Worm (Caenorhabditis elegans): Measurements from ENCODE around the gene T20F7.3.
"Not testable (repeated sequence)": the region's sequence is repeated elsewhere in the genome, so short reads cannot be mapped to it uniquely, and the experiment has no call there.

Gene T20F7.3

DNA sequence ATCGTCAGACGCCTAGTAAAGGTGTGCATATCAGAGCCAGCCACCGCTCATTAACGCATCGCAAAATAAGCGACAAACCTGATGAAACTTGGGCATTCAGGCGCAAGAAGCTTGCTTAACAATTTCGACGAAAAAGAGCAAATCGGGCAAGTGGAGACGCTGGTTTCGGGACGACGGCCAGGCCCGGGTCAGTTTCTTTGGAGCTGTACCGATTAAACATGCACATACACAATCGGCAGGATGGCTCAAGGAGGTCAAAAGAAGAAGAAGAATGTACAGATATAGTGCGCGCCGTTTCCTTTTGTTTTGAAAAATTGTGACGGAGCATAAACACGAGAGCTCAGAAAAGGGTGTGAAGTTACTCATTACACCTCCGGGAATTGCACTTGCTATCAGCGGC lies 33.7 kb upstream of the T20F7.3 start:
- no peak for TF ChIP-seq tab-1 (GFP tag; IDR thresholded peaks at IDR 0.05)
- TF ChIP-seq flt-1 (GFP tag; IDR thresholded peaks at IDR 0.05): no peak
- TF ChIP-seq T22C8.4 (GFP tag; IDR thresholded peaks at IDR 0.05): no peak
- no peak for TF ChIP-seq ztf-23 (GFP tag; IDR thresholded peaks at IDR 0.05)
- TF ChIP-seq med-1 (GFP tag; optimal IDR thresholded peaks at IDR 0.05; ENCODE audit: insufficient read depth): no peak
- no peak for TF ChIP-seq ztf-29 (GFP tag; IDR thresholded peaks at IDR 0.05)
- no peak for TF ChIP-seq ref-1 (GFP tag; conservative IDR thresholded peaks at IDR 0.05)
- TF ChIP-seq klf-2 (GFP tag; conservative IDR thresholded peaks at IDR 0.05): no peak
- no peak for TF ChIP-seq cog-1 (tag; optimal IDR thresholded peaks at IDR 0.05)

- TF ChIP-seq ztf-23, flt-1, tab-1 (GFP tag; IDR thresholded peaks at IDR 0.05): not testable (repeated sequence)
These were observed 25.5 kb upstream of the T20F7.3 start, which contains the start of gene F41G4.13 for ce11 chrX:16834691-16835090. Gene F41G4.13 (minus strand): TSS chrX:16834791.

- TF ChIP-seq flt-1 (GFP tag; IDR thresholded peaks at IDR 0.05): no peak
- no peak for TF ChIP-seq ztf-29 (GFP tag; IDR thresholded peaks at IDR 0.05)
- TF ChIP-seq ztf-23 (GFP tag; IDR thresholded peaks at IDR 0.05): no peak
- no peak for TF ChIP-seq T22C8.4 (GFP tag; IDR thresholded peaks at IDR 0.05)
- TF ChIP-seq ref-1 (GFP tag; conservative IDR thresholded peaks at IDR 0.05): no peak
- TF ChIP-seq tab-1 (GFP tag; IDR thresholded peaks at IDR 0.05): no peak
- no peak for TF ChIP-seq med-1 (GFP tag; optimal IDR thresholded peaks at IDR 0.05; ENCODE audit: insufficient read depth)
- TF ChIP-seq cog-1 (tag; optimal IDR thresholded peaks at IDR 0.05): no peak
- TF ChIP-seq klf-2 (GFP tag; conservative IDR thresholded peaks at IDR 0.05): no peak
These were observed 23.9 kb upstream of the T20F7.3 start, which contains the start of gene F41G4.7 for ce11 chrX:16836304-16836703. Gene F41G4.7 (minus strand): TSS chrX:16836404.

DNA sequence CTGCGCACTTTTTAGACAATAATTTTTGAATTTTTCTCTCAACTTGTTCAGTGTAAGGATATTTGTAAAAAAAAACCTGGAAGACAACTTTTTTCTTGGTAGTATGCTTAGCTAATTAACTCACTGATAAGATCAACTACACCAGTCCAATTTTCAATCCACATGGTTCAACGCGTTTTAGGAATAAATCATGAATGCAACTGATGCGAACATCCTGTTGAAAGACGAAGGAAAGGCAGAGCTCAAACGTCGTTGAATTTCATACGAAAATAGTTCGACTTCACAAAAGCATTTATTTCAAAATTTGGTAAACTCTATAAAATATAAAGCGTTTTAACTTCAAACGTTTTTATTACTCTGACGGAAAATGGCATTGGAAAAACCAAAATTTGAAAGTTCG lies 19.5 kb upstream of the T20F7.3 start, which contains the start of gene dyla-1:
Gene dyla-1, plus strand, starts transcription at position 301 of the 400 bp plus-strand sequence.
- TF ChIP-seq cog-1 (tag; optimal IDR thresholded peaks at IDR 0.05) (no peak), flt-1 (GFP tag; IDR thresholded peaks at IDR 0.05) (no peak), tab-1 (GFP tag; IDR thresholded peaks at IDR 0.05) (no peak), ref-1 (GFP tag; conservative IDR thresholded peaks at IDR 0.05) (no peak), ztf-23 (GFP tag; IDR thresholded peaks at IDR 0.05) (no peak)

DNA sequence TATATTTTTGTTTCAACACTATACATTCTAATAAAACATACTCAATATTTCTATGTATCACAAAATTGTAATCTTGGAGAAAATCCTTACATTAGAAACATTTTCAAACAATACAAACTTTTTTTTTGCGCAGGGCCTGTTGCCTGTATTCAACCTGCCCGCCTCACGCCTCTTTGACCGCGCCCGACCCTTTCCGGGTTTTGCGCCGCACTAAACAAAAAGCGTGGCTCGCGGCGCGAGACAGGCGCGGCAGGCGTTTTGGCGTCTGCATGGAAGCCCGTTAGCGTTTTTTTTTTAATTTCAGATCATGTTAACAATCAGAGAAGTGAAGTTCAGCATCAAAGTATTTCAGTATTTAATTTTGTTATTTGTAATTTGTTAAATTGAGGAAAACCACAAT lies 17.3 kb upstream of the T20F7.3 start:
- TF ChIP-seq cog-1 (tag; optimal IDR thresholded peaks at IDR 0.05): no peak
- TF ChIP-seq ref-1 (GFP tag; conservative IDR thresholded peaks at IDR 0.05): no peak
- no peak for TF ChIP-seq T22C8.4 (GFP tag; IDR thresholded peaks at IDR 0.05)
- no peak for TF ChIP-seq ztf-23 (GFP tag; IDR thresholded peaks at IDR 0.05)
- TF ChIP-seq tab-1 (GFP tag; IDR thresholded peaks at IDR 0.05): no peak
- TF ChIP-seq klf-2 (GFP tag; conservative IDR thresholded peaks at IDR 0.05): no peak
- no peak for TF ChIP-seq flt-1 (GFP tag; IDR thresholded peaks at IDR 0.05)
- no peak for TF ChIP-seq med-1 (GFP tag; optimal IDR thresholded peaks at IDR 0.05; ENCODE audit: insufficient read depth)
- TF ChIP-seq ztf-29 (GFP tag; IDR thresholded peaks at IDR 0.05): no peak

- no peak for TF ChIP-seq tab-1 (GFP tag; IDR thresholded peaks at IDR 0.05)
- TF ChIP-seq T22C8.4 (GFP tag; IDR thresholded peaks at IDR 0.05): no peak
- TF ChIP-seq ztf-29 (GFP tag; IDR thresholded peaks at IDR 0.05): no peak
- no peak for TF ChIP-seq klf-2 (GFP tag; conservative IDR thresholded peaks at IDR 0.05)
- no peak for TF ChIP-seq med-1 (GFP tag; optimal IDR thresholded peaks at IDR 0.05; ENCODE audit: insufficient read depth)
- no peak for TF ChIP-seq cog-1 (tag; optimal IDR thresholded peaks at IDR 0.05)
- no peak for TF ChIP-seq ref-1 (GFP tag; conservative IDR thresholded peaks at IDR 0.05)
- no peak for TF ChIP-seq ztf-23 (GFP tag; IDR thresholded peaks at IDR 0.05)
- TF ChIP-seq flt-1 (GFP tag; IDR thresholded peaks at IDR 0.05): no peak
These were observed 15.3 kb upstream of the T20F7.3 start, which contains the start of gene F41G4.8 for ce11 chrX:16844924-16845323. Gene F41G4.8 (minus strand): TSS chrX:16845024.

ce11 chrX:16863320-16863719 lies 3.1 kb downstream of the T20F7.3 start:
- no peak for TF ChIP-seq ztf-29 (GFP tag; IDR thresholded peaks at IDR 0.05)
- no peak for TF ChIP-seq tab-1 (GFP tag; IDR thresholded peaks at IDR 0.05)
- no peak for TF ChIP-seq cog-1 (tag; optimal IDR thresholded peaks at IDR 0.05)
- no peak for TF ChIP-seq flt-1 (GFP tag; IDR thresholded peaks at IDR 0.05)

DNA sequence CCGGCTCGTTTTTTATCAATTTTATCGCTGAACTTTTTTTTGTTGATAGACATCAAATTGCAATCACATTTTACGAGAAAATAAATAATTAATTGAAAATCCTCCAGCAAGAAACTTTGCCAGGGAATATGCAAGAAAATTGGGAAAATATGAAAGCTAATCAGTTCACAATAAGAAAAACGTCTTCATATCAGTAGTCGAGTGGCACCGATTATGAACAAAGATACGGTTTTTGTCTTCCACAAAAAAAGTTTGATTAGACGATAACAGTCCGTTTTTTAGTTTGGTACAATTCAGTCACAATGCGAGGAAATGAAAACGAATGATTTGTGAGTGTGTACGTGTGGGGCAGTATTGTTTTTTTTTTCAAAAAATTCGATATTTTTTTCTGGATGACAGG lies 4.8 kb downstream of the T20F7.3 start:
- no peak for TF ChIP-seq ztf-29 (GFP tag; IDR thresholded peaks at IDR 0.05)
- TF ChIP-seq flt-1 (GFP tag; IDR thresholded peaks at IDR 0.05): no peak
- TF ChIP-seq T22C8.4 (GFP tag; IDR thresholded peaks at IDR 0.05): no peak
- TF ChIP-seq klf-2 (GFP tag; conservative IDR thresholded peaks at IDR 0.05): no peak
- TF ChIP-seq cog-1 (tag; optimal IDR thresholded peaks at IDR 0.05): no peak
- TF ChIP-seq med-1 (GFP tag; optimal IDR thresholded peaks at IDR 0.05; ENCODE audit: insufficient read depth): no peak
- no peak for TF ChIP-seq ref-1 (GFP tag; conservative IDR thresholded peaks at IDR 0.05)
- TF ChIP-seq tab-1 (GFP tag; IDR thresholded peaks at IDR 0.05): no peak

- no peak for TF ChIP-seq T22C8.4 (GFP tag; IDR thresholded peaks at IDR 0.05)
These were observed 5.5 kb downstream of the T20F7.3 start for ce11 chrX:16865675-16866074.

DNA sequence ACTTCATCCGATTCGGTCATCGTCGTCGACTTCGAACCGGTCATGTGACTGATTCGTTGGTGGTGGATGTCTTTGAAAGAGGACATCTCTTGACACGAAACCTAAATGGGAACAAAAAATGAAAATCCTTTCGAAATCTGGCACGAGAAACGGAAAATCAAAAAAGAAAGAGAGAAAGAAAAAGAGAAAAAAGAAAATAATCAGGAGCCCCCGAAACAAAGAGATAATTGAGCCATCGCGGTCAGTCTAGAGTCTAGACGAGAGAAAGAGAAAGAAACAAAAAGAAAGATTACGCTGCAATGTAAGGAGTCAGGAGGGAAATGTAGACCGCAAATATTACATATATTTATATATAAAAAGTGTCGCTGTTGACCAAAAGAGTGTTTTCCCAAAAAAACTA lies 8.7 kb downstream of the T20F7.3 start, which contains the start of gene aakg-2:
Gene aakg-2, minus strand, starts transcription at position 101 of the 400 bp plus-strand sequence.
- TF ChIP-seq T22C8.4 (GFP tag; IDR thresholded peaks at IDR 0.05) (no peak), klf-2 (GFP tag; conservative IDR thresholded peaks at IDR 0.05) (no peak), tab-1 (GFP tag; IDR thresholded peaks at IDR 0.05) (no peak), ztf-29 (GFP tag; IDR thresholded peaks at IDR 0.05) (no peak), ref-1 (GFP tag; conservative IDR thresholded peaks at IDR 0.05) (no peak), cog-1 (tag; optimal IDR thresholded peaks at IDR 0.05) (no peak), flt-1 (GFP tag; IDR thresholded peaks at IDR 0.05) (no peak), med-1 (GFP tag; optimal IDR thresholded peaks at IDR 0.05; ENCODE audit: insufficient read depth) (no peak), ztf-23 (GFP tag; IDR thresholded peaks at IDR 0.05) (no peak)

DNA sequence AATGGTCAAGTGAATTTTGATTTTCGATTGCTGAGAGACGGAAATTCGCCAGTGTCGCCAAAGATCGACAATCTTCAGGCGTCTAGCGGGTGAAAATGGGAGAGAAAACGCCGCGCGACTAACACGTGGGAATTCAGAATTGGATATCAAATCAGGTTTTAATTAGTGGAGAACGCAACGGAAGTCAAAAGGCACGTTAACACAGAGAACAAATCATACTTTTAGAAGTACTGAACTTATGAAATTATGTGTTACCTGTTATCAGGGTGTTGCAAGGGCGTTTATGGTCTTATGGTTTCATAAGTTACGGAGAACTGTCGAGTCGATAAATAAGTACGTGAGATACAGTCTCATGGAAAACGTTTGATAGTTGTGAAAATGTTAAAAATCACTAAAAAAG lies 11.2 kb downstream of the T20F7.3 start:
- TF ChIP-seq cog-1 (tag; optimal IDR thresholded peaks at IDR 0.05) (no peak), ztf-23 (GFP tag; IDR thresholded peaks at IDR 0.05) (no peak), med-1 (GFP tag; optimal IDR thresholded peaks at IDR 0.05; ENCODE audit: insufficient read depth) (no peak), klf-2 (GFP tag; conservative IDR thresholded peaks at IDR 0.05) (no peak), flt-1 (GFP tag; IDR thresholded peaks at IDR 0.05) (no peak), ztf-29 (GFP tag; IDR thresholded peaks at IDR 0.05) (no peak), tab-1 (GFP tag; IDR thresholded peaks at IDR 0.05) (no peak), ref-1 (GFP tag; conservative IDR thresholded peaks at IDR 0.05) (no peak), T22C8.4 (GFP tag; IDR thresholded peaks at IDR 0.05) (no peak)

All from whole organism, midembryonic.